Worm (Caenorhabditis elegans) whole organism, L2 larva: ENCODE data around the gene msp-32.
"Not testable (repeated sequence)": the region's sequence is repeated elsewhere in the genome, so short reads cannot be mapped to it uniquely, and the experiment has no call there.

Experiments used
- C34F6.9 ChIP-seq: fragments of 150-350 bp; optimal IDR thresholded peaks from 2 replicates; lab custom pipeline; 2014; ENCODE audit warnings: missing biosample characterization, missing genetic modification characterization
- F13H6.1 ChIP-seq: sonication (generic microtip); optimal IDR thresholded peaks from 2 replicates; lab custom pipeline; 2016; ENCODE audit warnings: missing genetic modification characterization, missing compliant biosample characterization
- R02D3.7 ChIP-seq: fragments of 150-350 bp; optimal IDR thresholded peaks from 2 replicates; lab custom pipeline; 2014; ENCODE audit warnings: missing biosample characterization, missing genetic modification characterization
- Y55F3AM.14 ChIP-seq: fragments of 200-800 bp; sonication (Bioruptor generic); optimal IDR thresholded peaks from 2 replicates; lab custom pipeline; 2018; ENCODE audit warnings: mild to moderate bottlenecking, missing genetic modification characterization, missing compliant biosample characterization
- ZK546.5 ChIP-seq: sonication (generic microtip); optimal IDR thresholded peaks from 2 replicates; lab custom pipeline; 2017; ENCODE audit warnings: missing biosample characterization, missing genetic modification characterization
- alr-1 ChIP-seq: fragments of 150-350 bp; optimal IDR thresholded peaks from 2 replicates; lab custom pipeline; 2014; ENCODE audit warnings: missing biosample characterization, missing genetic modification characterization
- aly-2 ChIP-seq: fragments of 150-350 bp; optimal IDR thresholded peaks from 2 replicates; lab custom pipeline; 2014; ENCODE audit warnings: missing biosample characterization, missing genetic modification characterization
- ama-1 ChIP-seq: fragments of 150-350 bp; optimal IDR thresholded peaks from 2 replicates; lab custom pipeline; 2018; ENCODE audit warnings: inconsistent platforms
- blmp-1 ChIP-seq: sonication (generic microtip); optimal IDR thresholded peaks from 2 replicates; lab custom pipeline; 2017; ENCODE audit warnings: missing genetic modification characterization, mild to moderate bottlenecking, missing compliant biosample characterization, antibody characterized with exemption, moderate library complexity; ENCODE audit not compliant: insufficient read depth
- ceh-16 ChIP-seq: fragments of 150-350 bp; optimal IDR thresholded peaks from 2 replicates; lab custom pipeline; 2014; ENCODE audit warnings: missing biosample characterization, missing genetic modification characterization
- ceh-82 ChIP-seq: fragments of 150-350 bp; optimal IDR thresholded peaks from 2 replicates; lab custom pipeline; 2014; ENCODE audit warnings: missing biosample characterization, missing genetic modification characterization
- crh-2 ChIP-seq: sonication (generic microtip); optimal IDR thresholded peaks from 2 replicates; lab custom pipeline; 2017; ENCODE audit warnings: missing biosample characterization, missing genetic modification characterization
- dmd-4 ChIP-seq: sonication (generic microtip); optimal IDR thresholded peaks from 2 replicates; lab custom pipeline; 2017; ENCODE audit warnings: missing biosample characterization, missing genetic modification characterization
- egl-27 ChIP-seq: sonication (generic microtip); optimal IDR thresholded peaks from 3 replicates; lab custom pipeline; 2017; ENCODE audit warnings: missing biosample characterization, missing genetic modification reagents, missing genetic modification characterization
- elt-1 ChIP-seq: fragments of 150-350 bp; optimal IDR thresholded peaks from 2 replicates; lab custom pipeline; 2014; ENCODE audit warnings: missing biosample characterization, missing genetic modification characterization
- elt-3 ChIP-seq: sonication (generic microtip); optimal IDR thresholded peaks from 2 replicates; lab custom pipeline; 2017; ENCODE audit warnings: missing biosample characterization, missing genetic modification characterization
- fos-1 ChIP-seq: fragments of 150-350 bp; optimal IDR thresholded peaks from 2 replicates; lab custom pipeline; 2014; ENCODE audit warnings: missing biosample characterization, missing genetic modification characterization
- gmeb-1 ChIP-seq: fragments of 150-350 bp; optimal IDR thresholded peaks from 2 replicates; lab custom pipeline; 2014; ENCODE audit warnings: missing biosample characterization, missing genetic modification characterization
- lin-11 ChIP-seq: fragments of 150-350 bp; sonication (generic microtip); optimal IDR thresholded peaks from 2 replicates; lab custom pipeline; 2014; ENCODE audit warnings: missing biosample characterization, missing genetic modification characterization, inconsistent platforms, mixed read lengths
- lin-39 ChIP-seq: fragments of 150-350 bp; optimal IDR thresholded peaks from 2 replicates; lab custom pipeline; 2014; ENCODE audit warnings: missing biosample characterization, missing genetic modification reagents, missing genetic modification characterization
- lsy-2 ChIP-seq, 2 experiments: fragments of 150-350 bp in 1 of 2; sonication (generic microtip) in 1 of 2; optimal IDR thresholded peaks; 2 replicates each; lab custom pipeline; 2014 to 2017; ENCODE audit warnings: missing biosample characterization in 2 of 2, missing genetic modification characterization in 2 of 2
- mab-5 ChIP-seq: fragments of 150-350 bp; optimal IDR thresholded peaks from 2 replicates; lab custom pipeline; 2014; ENCODE audit warnings: missing biosample characterization, missing genetic modification characterization
- mbf-1 ChIP-seq: sonication (generic microtip); optimal IDR thresholded peaks from 2 replicates; lab custom pipeline; 2017; ENCODE audit warnings: missing biosample characterization, missing genetic modification characterization
- mdl-1 ChIP-seq, 2 experiments: fragments of 150-350 bp in 1 of 2; sonication (generic microtip) in 1 of 2; optimal IDR thresholded peaks; 2 replicates each; lab custom pipeline; 2017; ENCODE audit warnings: missing biosample characterization in 2 of 2, missing genetic modification characterization in 2 of 2
- nhr-10 ChIP-seq: sonication (generic microtip); optimal IDR thresholded peaks from 2 replicates; lab custom pipeline; 2017; ENCODE audit warnings: missing biosample characterization, missing genetic modification characterization
- nhr-11 ChIP-seq: fragments of 150-350 bp; optimal IDR thresholded peaks from 2 replicates; lab custom pipeline; 2014; ENCODE audit warnings: missing biosample characterization, missing genetic modification characterization
- nhr-12 ChIP-seq: fragments of 150-350 bp; optimal IDR thresholded peaks from 2 replicates; lab custom pipeline; 2014; ENCODE audit warnings: missing biosample characterization, missing genetic modification characterization
- nhr-129 ChIP-seq: fragments of 150-350 bp; optimal IDR thresholded peaks from 2 replicates; lab custom pipeline; 2014; ENCODE audit warnings: missing biosample characterization, missing genetic modification characterization
- nhr-21 ChIP-seq: fragments of 150-350 bp; optimal IDR thresholded peaks from 2 replicates; lab custom pipeline; 2014; ENCODE audit warnings: missing biosample characterization, missing genetic modification characterization
- nhr-23 ChIP-seq: fragments of 150-350 bp; optimal IDR thresholded peaks from 2 replicates; lab custom pipeline; 2014; ENCODE audit warnings: missing biosample characterization, missing genetic modification reagents, missing genetic modification characterization
- nhr-237 ChIP-seq: fragments of 150-350 bp; optimal IDR thresholded peaks from 2 replicates; lab custom pipeline; 2014; ENCODE audit warnings: missing biosample characterization, missing genetic modification characterization
- nhr-25 ChIP-seq: fragments of 150-350 bp; sonication (generic microtip); optimal IDR thresholded peaks from 3 replicates; lab custom pipeline; 2014; ENCODE audit warnings: missing biosample characterization, missing genetic modification characterization
- nhr-77 ChIP-seq: fragments of 150-350 bp; optimal IDR thresholded peaks from 2 replicates; lab custom pipeline; 2014; ENCODE audit warnings: missing biosample characterization, missing genetic modification characterization
- peb-1 ChIP-seq: fragments of 150-350 bp; optimal IDR thresholded peaks from 2 replicates; lab custom pipeline; 2014; ENCODE audit warnings: missing biosample characterization, missing genetic modification characterization
- sem-4 ChIP-seq: fragments of 150-350 bp; optimal IDR thresholded peaks from 2 replicates; lab custom pipeline; 2014; ENCODE audit warnings: missing biosample characterization, missing genetic modification reagents, missing genetic modification characterization
- skn-1 ChIP-seq: sonication (generic microtip); optimal IDR thresholded peaks from 2 replicates; lab custom pipeline; 2017; ENCODE audit warnings: missing biosample characterization, missing genetic modification characterization
- sma-3 ChIP-seq: sonication (generic microtip); optimal IDR thresholded peaks from 2 replicates; lab custom pipeline; 2016; ENCODE audit warnings: missing genetic modification reagents, missing genetic modification characterization, missing compliant biosample characterization
- sma-9 ChIP-seq, 2 experiments: fragments of 150-350 bp in 1 of 2; sonication (generic microtip) in 1 of 2; optimal IDR thresholded peaks; 2 replicates each; lab custom pipeline; 2014 to 2016; ENCODE audit warnings: missing genetic modification characterization in 2 of 2, mild to moderate bottlenecking in 1 of 2, missing biosample characterization in 1 of 2, missing compliant biosample characterization in 1 of 2, missing genetic modification reagents in 1 of 2, moderate library complexity in 1 of 2
- snpc-4 ChIP-seq: fragments of 150-350 bp; optimal IDR thresholded peaks from 2 replicates; lab custom pipeline; 2014; ENCODE audit warnings: missing biosample characterization, missing genetic modification characterization
- unc-39 ChIP-seq: fragments of 150-350 bp; optimal IDR thresholded peaks from 2 replicates; lab custom pipeline; 2014; ENCODE audit warnings: missing biosample characterization, missing genetic modification characterization
- unc-55 ChIP-seq: fragments of 150-350 bp; sonication (generic microtip); optimal IDR thresholded peaks from 3 replicates; lab custom pipeline; 2014; ENCODE audit warnings: missing biosample characterization, missing genetic modification reagents, missing genetic modification characterization
- unc-62 ChIP-seq: fragments of 150-350 bp; optimal IDR thresholded peaks from 2 replicates; lab custom pipeline; 2014; ENCODE audit warnings: missing biosample characterization, missing genetic modification reagents, missing genetic modification characterization
- zag-1 ChIP-seq: fragments of 150-350 bp; optimal IDR thresholded peaks from 2 replicates; lab custom pipeline; 2014; ENCODE audit warnings: missing biosample characterization, missing genetic modification characterization
- ztf-1 ChIP-seq: fragments of 200-800 bp; sonication (Bioruptor generic); conservative IDR thresholded peaks from 2 replicates; pipeline ENCODE4 v1.3.6; 2022; ENCODE audit warnings: missing genetic modification characterization, missing compliant biosample characterization
- ztf-11 ChIP-seq: sonication (generic microtip); optimal IDR thresholded peaks from 2 replicates; lab custom pipeline; 2017; ENCODE audit warnings: missing biosample characterization, missing genetic modification characterization
- ztf-4 ChIP-seq: fragments of 150-350 bp; optimal IDR thresholded peaks from 2 replicates; lab custom pipeline; 2014; ENCODE audit warnings: missing biosample characterization, missing genetic modification characterization

Gene msp-32

ce11 chrII:4898529-4898928 lies at the start of gene msp-32:
Gene msp-32, plus strand, starts transcription at chrII:4898829.
- not testable (repeated sequence) for TF ChIP-seq snpc-4; lsy-2 (tag; optimal IDR thresholded peaks at IDR 0.05; lab: Kevin White, UChicago); C34F6.9 (tag; lab: Kevin White, UChicago)

DNA sequence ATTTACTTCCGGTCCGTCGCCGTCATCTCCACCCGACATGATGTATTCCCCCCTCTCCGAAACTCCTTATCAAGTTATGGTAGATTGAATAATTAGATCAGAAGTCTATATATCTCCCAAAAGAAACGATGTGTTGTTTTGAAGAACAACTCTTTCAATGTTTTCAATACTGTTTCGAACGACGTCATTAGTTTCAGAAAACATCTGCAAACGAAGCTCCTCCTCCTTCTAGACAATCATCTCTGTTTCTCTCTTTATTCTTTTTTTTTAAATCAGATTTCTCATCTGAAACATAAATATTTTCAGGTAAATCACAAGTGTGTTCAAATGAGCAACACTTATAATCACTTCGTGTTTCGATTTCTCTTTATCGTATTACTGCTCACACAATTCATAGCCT lies 48.7 kb upstream of the msp-32 start, which contains the start of gene T23B7.3:
T23B7.3 (plus strand) TSS at position 301 of the 400 bp plus-strand sequence.
- TF ChIP-seq ZK546.5 (tag; lab: Kevin White, UChicago), result no peak
- TF ChIP-seq nhr-77, result no peak
- TF ChIP-seq dmd-4 (tag; lab: Kevin White, UChicago), result no peak
- no peak for TF ChIP-seq snpc-4
- no peak for TF ChIP-seq lsy-2 (tag; optimal IDR thresholded peaks at IDR 0.05; lab: Kevin White, UChicago)
- TF ChIP-seq ztf-4 (tag; lab: Kevin White, UChicago), result no peak
- no peak for TF ChIP-seq nhr-12 (tag; lab: Kevin White, UChicago)
- no peak for TF ChIP-seq mab-5
- no peak for TF ChIP-seq ceh-82 (tag; lab: Kevin White, UChicago)
- no peak for TF ChIP-seq lin-11 (tag; lab: Kevin White, UChicago)
- TF ChIP-seq fos-1, result no peak
- no peak for TF ChIP-seq unc-55 (GFP tag; lab: Kevin White, UChicago)
- no peak for TF ChIP-seq Y55F3AM.14
- no peak for TF ChIP-seq nhr-21 (tag; lab: Kevin White, UChicago)
- TF ChIP-seq mbf-1 (tag; lab: Kevin White, UChicago), result no peak
- no peak for TF ChIP-seq nhr-23 (tag; lab: Kevin White, UChicago)
- no peak for TF ChIP-seq mdl-1 (tag; optimal IDR thresholded peaks at IDR 0.05; lab: Kevin White, UChicago)
- TF ChIP-seq peb-1 (tag; lab: Kevin White, UChicago), result no peak

- TF ChIP-seq ceh-16 (tag; lab: Kevin White, UChicago), result peak; percentile 6
- TF ChIP-seq egl-27 (tag; lab: Kevin White, UChicago), result peak; percentile 94
- peak; percentile 100 for TF ChIP-seq gmeb-1 (tag; lab: Kevin White, UChicago)
- TF ChIP-seq sem-4 (tag; lab: Kevin White, UChicago), result peak; percentile 95
- TF ChIP-seq alr-1, result peak; percentile 38
- TF ChIP-seq ZK546.5 (tag; lab: Kevin White, UChicago), result peak; percentile 68
- TF ChIP-seq dmd-4 (tag; lab: Kevin White, UChicago), result peak; percentile 63
- peak; percentile 95 to 96 for TF ChIP-seq lsy-2 (tag; optimal IDR thresholded peaks at IDR 0.05; lab: Kevin White, UChicago)
- peak; percentile 77 for TF ChIP-seq fos-1
- no peak for TF ChIP-seq elt-1 (tag; lab: Kevin White, UChicago)
- no peak for TF ChIP-seq nhr-11 (tag; lab: Kevin White, UChicago)
- peak; percentile 84 for TF ChIP-seq snpc-4
- peak; percentile 58 for TF ChIP-seq skn-1 (tag; lab: Kevin White, UChicago)
- peak; percentile 96 for TF ChIP-seq sma-3 (GFP tag; lab: Kevin White, UChicago)
- no peak for TF ChIP-seq peb-1 (tag; lab: Kevin White, UChicago)
- peak; percentile 98 for TF ChIP-seq C34F6.9 (tag; lab: Kevin White, UChicago)
- TF ChIP-seq R02D3.7 (tag; lab: Kevin White, UChicago), result peak; percentile 78
- TF ChIP-seq unc-62, result peak; percentile 63
- peak; percentile 96 for TF ChIP-seq crh-2
- peak; percentile 93 for TF ChIP-seq nhr-21 (tag; lab: Kevin White, UChicago)
- no peak for TF ChIP-seq elt-3 (tag; lab: Kevin White, UChicago)
- peak; percentile 77 for TF ChIP-seq ama-1 (lab: Kevin White, UChicago)
- peak; percentile 60 for TF ChIP-seq nhr-12 (tag; lab: Kevin White, UChicago)
- no peak for TF ChIP-seq Y55F3AM.14
- TF ChIP-seq ceh-82 (tag; lab: Kevin White, UChicago), result peak; percentile 43
- TF ChIP-seq mbf-1 (tag; lab: Kevin White, UChicago), result no peak
- no peak for TF ChIP-seq unc-39 (tag; lab: Kevin White, UChicago)
- peak; percentile 98 for TF ChIP-seq unc-55 (GFP tag; lab: Kevin White, UChicago)
- TF ChIP-seq nhr-10, result peak; percentile 91
- TF ChIP-seq zag-1, result peak; percentile 85
- no peak for TF ChIP-seq ztf-11 (tag; lab: Kevin White, UChicago)
- peak; percentile 77 for TF ChIP-seq blmp-1 (tag; lab: Kevin White, UChicago)
- TF ChIP-seq ztf-4 (tag; lab: Kevin White, UChicago), result peak; percentile 91
- peak; percentile 45 for TF ChIP-seq nhr-237 (tag; lab: Kevin White, UChicago)
- TF ChIP-seq aly-2 (tag; lab: Kevin White, UChicago), result no peak
- TF ChIP-seq lin-11 (tag; lab: Kevin White, UChicago), result peak; percentile 90
- TF ChIP-seq nhr-25 (tag; lab: Kevin White, UChicago), result peak; percentile 97
- no peak for TF ChIP-seq lin-39 (tag; lab: Kevin White, UChicago)
- peak; percentile 87 for TF ChIP-seq nhr-129
- no peak for TF ChIP-seq ztf-1 (GFP tag; lab: Robert Waterston, UW)
- TF ChIP-seq sma-9 (GFP tag; optimal IDR thresholded peaks at IDR 0.05; lab: Kevin White, UChicago), result peak; percentile 98
- no peak for TF ChIP-seq sma-9 (tag; optimal IDR thresholded peaks at IDR 0.05; lab: Kevin White, UChicago)
- TF ChIP-seq nhr-23 (tag; lab: Kevin White, UChicago), result no peak
- TF ChIP-seq nhr-77, result peak; percentile 79
- TF ChIP-seq mab-5, result peak; percentile 93
- TF ChIP-seq F13H6.1 (tag; lab: Kevin White, UChicago), result peak; percentile 96
These were observed 47.0 kb upstream of the msp-32 start, which contains the start of gene dnj-9 for ce11 chrII:4851594-4852106. Gene dnj-9, plus strand, starts transcription at chrII:4852056.
